Worm (Caenorhabditis elegans) whole organism, young adult: ENCODE measurements around the gene fbxa-26.

Source experiments
- F49E8.2 ChIP-seq: sonication (generic microtip); optimal IDR thresholded peaks from 3 replicates; lab custom pipeline; 2017; ENCODE audit warnings: missing genetic modification characterization, mild to moderate bottlenecking, missing compliant biosample characterization, antibody characterized with exemption, moderate library complexity; ENCODE audit not compliant: insufficient read depth
- F52B5.7 ChIP-seq: sonication (generic microtip); optimal IDR thresholded peaks from 2 replicates; lab custom pipeline; 2016; ENCODE audit warnings: mild to moderate bottlenecking, missing genetic modification characterization, missing compliant biosample characterization
- Y53F4B.3 ChIP-seq: fragments of 200-800 bp; sonication (Bioruptor generic); IDR thresholded peaks from 2 replicates; pipeline ENCODE4 v1.3.6; 2022; ENCODE audit warnings: missing genetic modification reagents, missing genetic modification characterization, missing compliant biosample characterization
- ama-1 ChIP-seq, 3 experiments: fragments of 150-350 bp in 1 of 3; sonication (generic microtip) in 2 of 3; optimal IDR thresholded peaks; 2 replicates each; lab custom pipeline; 2014 to 2018; ENCODE audit warnings: missing biosample characterization in 2 of 3, missing genetic modification characterization in 2 of 3, missing genetic modification reagents in 2 of 3
- aptf-2 ChIP-seq: fragments of 200-800 bp; sonication (Bioruptor generic); conservative IDR thresholded peaks from 2 replicates; pipeline ENCODE4 v1.3.6; 2022; ENCODE audit warnings: missing genetic modification reagents, missing genetic modification characterization, missing compliant biosample characterization
- attf-5 ChIP-seq: fragments of 200-800 bp; sonication (Bioruptor generic); optimal IDR thresholded peaks from 2 replicates; lab custom pipeline; 2018; ENCODE audit warnings: mild to moderate bottlenecking, missing genetic modification characterization, missing compliant biosample characterization
- cebp-1 ChIP-seq, 2 experiments: fragments of 200-800 bp in 1 of 2; sonication (Bioruptor generic) in 1 of 2; sonication (generic microtip) in 1 of 2; IDR thresholded peaks in 1 of 2; optimal IDR thresholded peaks in 1 of 2; 2 replicates each; pipeline versions ENCODE4 v1.3.6 to Lab custom; 2017 to 2022; ENCODE audit warnings: missing compliant biosample characterization in 2 of 2, missing genetic modification characterization in 2 of 2, mild to moderate bottlenecking in 1 of 2, missing genetic modification reagents in 1 of 2, moderate library complexity in 1 of 2
- ceh-27 ChIP-seq: fragments of 200-800 bp; sonication (Bioruptor generic); optimal IDR thresholded peaks from 2 replicates; lab custom pipeline; 2018; ENCODE audit warnings: mild to moderate bottlenecking, missing genetic modification characterization, moderate library complexity, missing compliant biosample characterization
- lin-54 ChIP-seq: fragments of 200-800 bp; sonication (Bioruptor generic); optimal IDR thresholded peaks from 2 replicates; lab custom pipeline; 2018; ENCODE audit warnings: mild to moderate bottlenecking, missing genetic modification characterization, missing compliant biosample characterization
- madf-10 ChIP-seq: sonication (generic microtip); optimal IDR thresholded peaks from 2 replicates; lab custom pipeline; 2016; ENCODE audit warnings: mild to moderate bottlenecking, missing genetic modification characterization, missing compliant biosample characterization

DNA sequence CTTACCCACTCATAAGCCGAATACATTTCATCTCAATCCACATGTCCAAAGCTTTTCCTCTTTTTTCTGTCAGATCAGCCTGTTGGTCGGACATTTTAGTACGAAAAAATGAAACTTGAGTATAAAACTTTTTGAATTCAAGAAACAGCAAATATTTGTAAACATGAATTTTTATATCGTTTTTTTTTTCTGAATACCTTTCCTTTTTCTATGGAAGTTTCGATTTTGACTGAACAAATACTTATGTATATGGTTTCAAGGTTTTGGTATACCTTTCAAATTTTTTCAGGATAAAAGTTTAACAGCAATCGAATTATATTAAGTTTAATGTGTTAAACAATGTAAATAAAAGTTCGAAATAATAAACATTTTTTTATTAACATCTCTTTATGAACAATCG is 2.1 kb downstream of the fbxa-26 start, which contains the start of gene fbxa-5:
- TF ChIP-seq F49E8.2 (tag; lab: Kevin White, UChicago): no peak
- TF ChIP-seq attf-5 (GFP tag; lab: Kevin White, UChicago): no peak
- TF ChIP-seq ceh-27: no peak
- TF ChIP-seq madf-10: no peak
- no peak for TF ChIP-seq Y53F4B.3 (GFP tag; lab: Robert Waterston, UW)
- no peak for TF ChIP-seq F52B5.7 (tag; lab: Kevin White, UChicago)
- TF ChIP-seq ama-1 (optimal IDR thresholded peaks at IDR 0.05; lab: Kevin White, UChicago): no peak
- no peak for TF ChIP-seq ama-1 (GFP tag; optimal IDR thresholded peaks at IDR 0.05; lab: Kevin White, UChicago)
- no peak for TF ChIP-seq lin-54
- no peak for TF ChIP-seq aptf-2 (GFP tag; lab: Robert Waterston, UW)
- no peak for TF ChIP-seq cebp-1 (GFP tag; IDR thresholded peaks at IDR 0.05; lab: Robert Waterston, UW)
- no peak for TF ChIP-seq cebp-1 (tag; optimal IDR thresholded peaks at IDR 0.05; lab: Kevin White, UChicago)
